Worm (Caenorhabditis elegans): ENCODE measurements around the gene Y39A3A.2.
A peak's percentile ranks its signal among the peaks of the same experiment; 100 is the strongest.

Gene Y39A3A.2

ce11 chrIII:2090695-2091094 is 33.2 kb upstream of the Y39A3A.2 start (continued):
- TF ChIP-seq mdl-1 (tag; optimal IDR thresholded peaks at IDR 0.05), result no peak
- TF ChIP-seq unc-62 (GFP tag; optimal IDR thresholded peaks at IDR 0.05), result no peak
- no peak for TF ChIP-seq unc-55 (GFP tag; optimal IDR thresholded peaks at IDR 0.05)
- TF ChIP-seq blmp-1 (tag; optimal IDR thresholded peaks at IDR 0.05; ENCODE audit: insufficient read depth), result peak; percentile 37
- no peak for TF ChIP-seq ama-1 (optimal IDR thresholded peaks at IDR 0.05)
- TF ChIP-seq nhr-77 (tag; optimal IDR thresholded peaks at IDR 0.05), result no peak
- TF ChIP-seq elt-3 (tag; optimal IDR thresholded peaks at IDR 0.05), result no peak
- TF ChIP-seq nhr-11 (tag; optimal IDR thresholded peaks at IDR 0.05), result no peak

DNA sequence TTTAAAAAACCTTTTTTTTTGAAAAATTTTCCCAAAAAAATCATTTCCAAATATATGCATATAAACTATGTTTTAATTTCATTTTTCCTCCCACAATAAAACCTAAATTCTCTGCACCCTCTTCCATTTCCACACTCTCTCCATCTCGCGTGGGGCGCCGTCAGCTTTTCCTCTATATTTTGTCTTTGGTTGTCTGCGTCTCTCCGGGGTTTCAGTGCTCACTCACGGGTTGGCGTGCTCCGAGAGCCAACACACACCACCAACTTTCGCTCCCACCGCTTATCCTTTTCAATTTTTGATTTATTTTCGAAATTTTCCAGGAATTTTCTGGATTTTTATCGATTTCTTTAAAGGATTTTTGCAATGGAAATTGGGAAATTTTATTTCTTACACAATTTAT is 32.0 kb upstream of the Y39A3A.2 start:
- TF ChIP-seq sma-3 (GFP tag; optimal IDR thresholded peaks at IDR 0.05), result no peak
- no peak for TF ChIP-seq aly-2 (tag; optimal IDR thresholded peaks at IDR 0.05)
- TF ChIP-seq nhr-129 (tag; optimal IDR thresholded peaks at IDR 0.05), result peak; percentile 15
- no peak for TF ChIP-seq nhr-6 (tag; optimal IDR thresholded peaks at IDR 0.05)
- TF ChIP-seq mab-5 (tag; optimal IDR thresholded peaks at IDR 0.05), result no peak
- TF ChIP-seq nhr-25 (tag; optimal IDR thresholded peaks at IDR 0.05), result no peak
- TF ChIP-seq nhr-21 (tag; optimal IDR thresholded peaks at IDR 0.05), result no peak
- TF ChIP-seq peb-1 (tag; optimal IDR thresholded peaks at IDR 0.05), result no peak
- no peak for TF ChIP-seq lin-39 (tag; optimal IDR thresholded peaks at IDR 0.05)
- no peak for TF ChIP-seq nhr-237 (tag; optimal IDR thresholded peaks at IDR 0.05)
- no peak for TF ChIP-seq alr-1 (tag; optimal IDR thresholded peaks at IDR 0.05)
- no peak for TF ChIP-seq elt-3 (tag; optimal IDR thresholded peaks at IDR 0.05)
- TF ChIP-seq lsy-2 (tag; optimal IDR thresholded peaks at IDR 0.05), result peak in 1 of 2 experiments; percentile 43
- TF ChIP-seq ztf-1 (GFP tag; conservative IDR thresholded peaks at IDR 0.05), result no peak
- TF ChIP-seq skn-1 (tag; optimal IDR thresholded peaks at IDR 0.05), result no peak
- TF ChIP-seq lin-11 (tag; optimal IDR thresholded peaks at IDR 0.05), result no peak
- no peak for TF ChIP-seq ztf-4 (tag; optimal IDR thresholded peaks at IDR 0.05)
- TF ChIP-seq mdl-1 (tag; optimal IDR thresholded peaks at IDR 0.05), result no peak
- TF ChIP-seq unc-55 (GFP tag; optimal IDR thresholded peaks at IDR 0.05), result peak; percentile 49
- peak; percentile 17 for TF ChIP-seq F13H6.1 (tag; optimal IDR thresholded peaks at IDR 0.05)
- TF ChIP-seq unc-62 (GFP tag; optimal IDR thresholded peaks at IDR 0.05), result no peak
- TF ChIP-seq dmd-4 (tag; optimal IDR thresholded peaks at IDR 0.05), result no peak
- TF ChIP-seq sem-4 (tag; optimal IDR thresholded peaks at IDR 0.05), result no peak
- TF ChIP-seq ceh-16 (tag; optimal IDR thresholded peaks at IDR 0.05), result no peak
- TF ChIP-seq crh-2 (tag; optimal IDR thresholded peaks at IDR 0.05), result no peak
- peak; percentile 56 for TF ChIP-seq C34F6.9 (tag; optimal IDR thresholded peaks at IDR 0.05)
- peak; percentile 20 for TF ChIP-seq lin-13 (GFP tag; optimal IDR thresholded peaks at IDR 0.05)
- no peak for TF ChIP-seq egl-27 (tag; optimal IDR thresholded peaks at IDR 0.05)
- peak; percentile 9 for TF ChIP-seq fos-1 (tag; optimal IDR thresholded peaks at IDR 0.05)
- TF ChIP-seq gmeb-1 (tag; optimal IDR thresholded peaks at IDR 0.05), result peak; percentile 11
- TF ChIP-seq sma-9 (GFP tag; optimal IDR thresholded peaks at IDR 0.05), result no peak
- no peak for TF ChIP-seq sma-9 (tag; optimal IDR thresholded peaks at IDR 0.05)

DNA sequence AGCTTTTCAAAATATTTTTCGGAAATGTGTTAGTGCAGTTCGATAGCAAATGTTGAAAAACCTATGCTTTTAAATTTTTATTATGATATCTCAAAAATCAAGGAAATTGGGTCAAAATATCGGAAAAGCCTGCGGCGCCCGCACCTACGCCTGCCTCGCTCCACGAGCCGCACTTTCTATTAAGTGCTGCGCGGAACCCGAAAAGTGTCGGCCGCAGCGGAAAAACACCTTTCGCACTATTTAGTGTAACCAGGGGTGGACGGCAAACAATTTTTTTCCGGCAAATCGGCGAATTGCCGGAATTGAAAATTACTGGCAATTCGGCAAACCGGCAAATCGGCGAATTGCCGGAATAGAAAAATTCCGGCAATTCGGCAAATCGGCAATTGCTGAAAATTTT is 27.4 kb upstream of the Y39A3A.2 start:
- TF ChIP-seq ZK546.5 (tag; optimal IDR thresholded peaks at IDR 0.05) (no peak), ama-1 (optimal IDR thresholded peaks at IDR 0.05) (no peak), nhr-10 (tag; optimal IDR thresholded peaks at IDR 0.05) (no peak), nhr-12 (tag; optimal IDR thresholded peaks at IDR 0.05) (no peak), nhr-6 (tag; optimal IDR thresholded peaks at IDR 0.05) (no peak), unc-62 (GFP tag; optimal IDR thresholded peaks at IDR 0.05) (no peak), nhr-237 (tag; optimal IDR thresholded peaks at IDR 0.05) (no peak), egl-27 (tag; optimal IDR thresholded peaks at IDR 0.05) (no peak), nhr-23 (tag; optimal IDR thresholded peaks at IDR 0.05) (no peak), lin-39 (tag; optimal IDR thresholded peaks at IDR 0.05) (no peak), fos-1 (tag; optimal IDR thresholded peaks at IDR 0.05) (no peak), sma-3 (GFP tag; optimal IDR thresholded peaks at IDR 0.05) (no peak), lsy-2 (tag; optimal IDR thresholded peaks at IDR 0.05) (no peak), peb-1 (tag; optimal IDR thresholded peaks at IDR 0.05) (no peak), mab-5 (tag; optimal IDR thresholded peaks at IDR 0.05) (no peak), ztf-4 (tag; optimal IDR thresholded peaks at IDR 0.05) (no peak), Y55F3AM.14 (GFP tag; optimal IDR thresholded peaks at IDR 0.05) (no peak), crh-2 (tag; optimal IDR thresholded peaks at IDR 0.05) (no peak), mbf-1 (tag; optimal IDR thresholded peaks at IDR 0.05) (no peak), ztf-11 (tag; optimal IDR thresholded peaks at IDR 0.05) (no peak)

Data from whole organism, L2 larva.